Fruit fly (Drosophila melanogaster): Measurements from ENCODE around the gene bou.

The bou gene

dm6 chrX:7000444-7001134, 14.3 kb downstream of the bou start (continued):
- TF ChIP-seq ab (GFP tag; optimal IDR thresholded peaks at IDR 0.05) (no peak), ro (GFP tag; IDR thresholded peaks at IDR 0.05) (no peak), CG11695 (GFP tag; IDR thresholded peaks at IDR 0.05) (peak; percentile 57; the same call in 2 of the 3 replicates), tna (GFP tag; IDR thresholded peaks at IDR 0.05; ENCODE audit: partially characterized antibody) (no peak), chif (GFP tag; optimal IDR thresholded peaks at IDR 0.05) (peak in 1 of 2 experiments; percentile 13), org-1 (GFP tag; optimal IDR thresholded peaks at IDR 0.05) (no peak), CG30431 (GFP tag; optimal IDR thresholded peaks at IDR 0.05) (no peak), HLH54F (GFP tag; optimal IDR thresholded peaks at IDR 0.05) (no peak), CG30403 (GFP tag; optimal IDR thresholded peaks at IDR 0.05) (peak; percentile 65), NC2β (GFP tag; optimal IDR thresholded peaks at IDR 0.05) (peak; percentile 43), eyg (GFP tag; optimal IDR thresholded peaks at IDR 0.05) (no peak), Nf-YB (GFP tag; optimal IDR thresholded peaks at IDR 0.05) (no peak), CG7839 (tag; optimal IDR thresholded peaks at IDR 0.05) (no peak), tap (tag; optimal IDR thresholded peaks at IDR 0.05) (no peak), E2f2 (GFP tag; IDR thresholded peaks at IDR 0.05) (peak; percentile 30; the same call in 1 of the 2 replicates), esg (GFP tag; conservative IDR thresholded peaks at IDR 0.05) (no peak), sima (GFP tag; optimal IDR thresholded peaks at IDR 0.05) (no peak), Sox100B (GFP tag; optimal IDR thresholded peaks at IDR 0.05) (peak; percentile 59), HmgD (GFP tag; optimal IDR thresholded peaks at IDR 0.05) (no peak), sens (GFP tag) (peak; percentile 81), pfk (GFP tag; optimal IDR thresholded peaks at IDR 0.05) (peak; percentile 68), Sry-δ (GFP tag; optimal IDR thresholded peaks at IDR 0.05) (peak; percentile 17), CHES-1-like (GFP tag; optimal IDR thresholded peaks at IDR 0.05) (no peak), chm (GFP tag; IDR thresholded peaks at IDR 0.05) (no peak), GATAe (GFP tag; conservative IDR thresholded peaks at IDR 0.05) (no peak), bsh (GFP tag; optimal IDR thresholded peaks at IDR 0.05) (peak in 1 of 2 experiments; percentile 21), CG11723 (GFP tag; optimal IDR thresholded peaks at IDR 0.05) (no peak), Stat92E (GFP tag; optimal IDR thresholded peaks at IDR 0.05) (no peak), Atf-2 (GFP tag; optimal IDR thresholded peaks at IDR 0.05) (no peak), CG17359 (tag; optimal IDR thresholded peaks at IDR 0.05) (no peak), Gug (GFP tag; IDR thresholded peaks at IDR 0.05) (0 out of 4 replicates have a peak, but pooled peaks have one; percentile 2), mirr (GFP tag; optimal IDR thresholded peaks at IDR 0.05) (no peak), pan (optimal IDR thresholded peaks at IDR 0.05) (no peak), pan (GFP tag; optimal IDR thresholded peaks at IDR 0.05 in 1 of 2, IDR thresholded peaks at IDR 0.05 in 1 of 2) (no peak), CG12236 (GFP tag; optimal IDR thresholded peaks at IDR 0.05) (peak; percentile 36), sob (GFP tag; IDR thresholded peaks at IDR 0.05) (no peak), CG8359 (GFP tag; optimal IDR thresholded peaks at IDR 0.05; ENCODE audit: borderline replicate concordance) (no peak), CG2712 (tag; optimal IDR thresholded peaks at IDR 0.05) (no peak), Rx (GFP tag; IDR thresholded peaks at IDR 0.05) (no peak), Bteb2 (GFP tag; optimal IDR thresholded peaks at IDR 0.05) (no peak), peb (GFP tag; IDR thresholded peaks at IDR 0.05) (no peak), Pdp1 (GFP tag; optimal IDR thresholded peaks at IDR 0.05) (no peak), Drgx (GFP tag; IDR thresholded peaks at IDR 0.05) (no peak; the same call in 1 of the 2 replicates), ci (GFP tag; IDR thresholded peaks at IDR 0.05) (no peak), Rfx (GFP tag; IDR thresholded peaks at IDR 0.05) (no peak), Myb (GFP tag; optimal IDR thresholded peaks at IDR 0.05) (no peak), CG14965 (GFP tag; optimal IDR thresholded peaks at IDR 0.05; ENCODE audit: borderline replicate concordance) (no peak), CkIIα-i1 (GFP tag; IDR thresholded peaks at IDR 0.05) (no peak), Lpt (GFP tag; optimal IDR thresholded peaks at IDR 0.05) (no peak), lov (optimal IDR thresholded peaks at IDR 0.05) (no peak), lov (GFP tag; IDR thresholded peaks at IDR 0.05) (no peak)
